Worm (Caenorhabditis elegans) whole organism, young adult: ENCODE measurements around the gene pygl-1.
"Not testable (repeated sequence)": the region's sequence is repeated elsewhere in the genome, so short reads cannot be mapped to it uniquely, and the experiment has no call there.

Source experiments
- D2030.7 ChIP-seq: fragments of 200-800 bp; sonication (Bioruptor generic); IDR thresholded peaks from 2 replicates; pipeline ENCODE4 v1.3.6; 2022; ENCODE audit warnings: missing genetic modification reagents, missing genetic modification characterization, missing compliant biosample characterization
- F23B12.7 ChIP-seq: sonication (generic microtip); optimal IDR thresholded peaks from 2 replicates; lab custom pipeline; 2017; ENCODE audit warnings: missing genetic modification characterization, mild to moderate bottlenecking, missing compliant biosample characterization, antibody characterized with exemption, moderate library complexity; ENCODE audit not compliant: insufficient read depth
- F33H1.4 ChIP-seq: fragments of 200-800 bp; sonication (Bioruptor generic); IDR thresholded peaks from 2 replicates; pipeline ENCODE4 v1.3.6; 2022; ENCODE audit warnings: missing genetic modification reagents, missing genetic modification characterization, missing compliant biosample characterization
- F39B2.1 ChIP-seq: fragments of 200-800 bp; sonication (Bioruptor generic); IDR thresholded peaks from 2 replicates; pipeline ENCODE4 v1.3.6; 2022; ENCODE audit warnings: missing genetic modification reagents, missing genetic modification characterization, missing compliant biosample characterization
- F52B5.7 ChIP-seq: sonication (generic microtip); optimal IDR thresholded peaks from 2 replicates; lab custom pipeline; 2016; ENCODE audit warnings: mild to moderate bottlenecking, missing genetic modification characterization, missing compliant biosample characterization
- T07F8.4 ChIP-seq: sonication (generic microtip); optimal IDR thresholded peaks from 2 replicates; lab custom pipeline; 2016; ENCODE audit warnings: mild to moderate bottlenecking, missing genetic modification characterization, moderate library complexity, missing compliant biosample characterization
- Y67H2A.10 ChIP-seq: fragments of 200-800 bp; sonication (Bioruptor generic); conservative IDR thresholded peaks from 2 replicates; pipeline ENCODE4 v1.3.6; 2022; ENCODE audit warnings: missing genetic modification reagents, missing genetic modification characterization, missing compliant biosample characterization
- akir-1 ChIP-seq: fragments of 200-800 bp; sonication (Bioruptor generic); optimal IDR thresholded peaks from 2 replicates; lab custom pipeline; 2018; ENCODE audit warnings: mild to moderate bottlenecking, missing genetic modification characterization, moderate library complexity, missing compliant biosample characterization
- aptf-3 ChIP-seq: fragments of 200-800 bp; sonication (Bioruptor generic); IDR thresholded peaks from 2 replicates; pipeline ENCODE4 v1.3.6; 2022; ENCODE audit warnings: missing genetic modification characterization, missing compliant biosample characterization
- atf-7 ChIP-seq: sonication (generic microtip); optimal IDR thresholded peaks from 2 replicates; lab custom pipeline; 2017; ENCODE audit warnings: mild to moderate bottlenecking, missing genetic modification characterization, missing compliant biosample characterization
- athp-1 ChIP-seq: sonication (generic microtip); optimal IDR thresholded peaks from 2 replicates; lab custom pipeline; 2017; ENCODE audit warnings: mild to moderate bottlenecking, missing genetic modification characterization, missing compliant biosample characterization
- attf-5 ChIP-seq: fragments of 200-800 bp; sonication (Bioruptor generic); optimal IDR thresholded peaks from 2 replicates; lab custom pipeline; 2018; ENCODE audit warnings: mild to moderate bottlenecking, missing genetic modification characterization, missing compliant biosample characterization
- cebp-1 ChIP-seq, 2 experiments: fragments of 200-800 bp in 1 of 2; sonication (Bioruptor generic) in 1 of 2; sonication (generic microtip) in 1 of 2; IDR thresholded peaks in 1 of 2; optimal IDR thresholded peaks in 1 of 2; 2 replicates each; pipeline versions ENCODE4 v1.3.6 to Lab custom; 2017 to 2022; ENCODE audit warnings: missing compliant biosample characterization in 2 of 2, missing genetic modification characterization in 2 of 2, mild to moderate bottlenecking in 1 of 2, missing genetic modification reagents in 1 of 2, moderate library complexity in 1 of 2
- ceh-40 ChIP-seq: fragments of 200-800 bp; sonication (Bioruptor generic); IDR thresholded peaks from 2 replicates; pipeline ENCODE4 v1.3.6; 2022; ENCODE audit warnings: missing genetic modification characterization, missing compliant biosample characterization
- ceh-79 ChIP-seq: sonication (generic microtip); optimal IDR thresholded peaks from 2 replicates; lab custom pipeline; 2017; ENCODE audit warnings: mild to moderate bottlenecking, missing genetic modification characterization, missing compliant biosample characterization
- egl-44 ChIP-seq: fragments of 200-800 bp; sonication (Bioruptor generic); IDR thresholded peaks from 2 replicates; pipeline ENCODE4 v1.3.6; 2022; ENCODE audit warnings: missing genetic modification reagents, missing genetic modification characterization, missing compliant biosample characterization
- egrh-3 ChIP-seq: fragments of 200-800 bp; sonication (Bioruptor generic); IDR thresholded peaks from 2 replicates; pipeline ENCODE4 v1.3.6; 2022; ENCODE audit warnings: missing genetic modification reagents, missing genetic modification characterization, missing compliant biosample characterization
- ets-4 ChIP-seq: fragments of 200-800 bp; sonication (Bioruptor generic); optimal IDR thresholded peaks from 2 replicates; lab custom pipeline; 2018; ENCODE audit warnings: mild to moderate bottlenecking, missing genetic modification characterization, missing compliant biosample characterization
- fkh-3 ChIP-seq: sonication (generic microtip); optimal IDR thresholded peaks from 2 replicates; lab custom pipeline; 2016; ENCODE audit warnings: mild to moderate bottlenecking, missing genetic modification characterization, missing compliant biosample characterization
- him-1 ChIP-seq: sonication (generic microtip); optimal IDR thresholded peaks from 2 replicates; lab custom pipeline; 2016; ENCODE audit warnings: missing genotype, missing genetic modification reagents, missing genetic modification characterization, missing compliant biosample characterization
- hmg-1.2 ChIP-seq: fragments of 200-800 bp; sonication (Bioruptor generic); IDR thresholded peaks from 2 replicates; pipeline ENCODE4 v1.3.6; 2022; ENCODE audit warnings: missing genetic modification reagents, missing genetic modification characterization, missing compliant biosample characterization
- let-607 ChIP-seq, 2 experiments: fragments of 200-800 bp in 1 of 2; sonication (Bioruptor generic) in 1 of 2; sonication (generic microtip) in 1 of 2; optimal IDR thresholded peaks; 2 replicates each; lab custom pipeline; 2016 to 2018; ENCODE audit warnings: mild to moderate bottlenecking in 2 of 2, missing compliant biosample characterization in 2 of 2, missing genetic modification characterization in 2 of 2, moderate library complexity in 2 of 2, missing genotype in 1 of 2
- lsl-1 ChIP-seq: fragments of 200-800 bp; sonication (Bioruptor generic); optimal IDR thresholded peaks from 2 replicates; lab custom pipeline; 2018; ENCODE audit warnings: mild to moderate bottlenecking, missing genetic modification characterization, moderate library complexity, missing compliant biosample characterization
- lsy-27 ChIP-seq: sonication (generic microtip); optimal IDR thresholded peaks from 2 replicates; lab custom pipeline; 2017; ENCODE audit warnings: missing genetic modification characterization, mild to moderate bottlenecking, missing compliant biosample characterization, antibody characterized with exemption, missing genotype, borderline replicate concordance; ENCODE audit not compliant: insufficient read depth
- madf-3 ChIP-seq: fragments of 200-800 bp; sonication (Bioruptor generic); IDR thresholded peaks from 2 replicates; pipeline ENCODE4 v1.3.6; 2022; ENCODE audit warnings: missing genetic modification reagents, missing genetic modification characterization, missing compliant biosample characterization
- madf-6 ChIP-seq: fragments of 200-800 bp; sonication (Bioruptor generic); IDR thresholded peaks from 2 replicates; pipeline ENCODE4 v1.3.6; 2022; ENCODE audit warnings: missing genetic modification reagents, missing genetic modification characterization, missing compliant biosample characterization
- nfyb-1 ChIP-seq: fragments of 200-800 bp; sonication (Bioruptor generic); IDR thresholded peaks from 2 replicates; pipeline ENCODE4 v1.3.6; 2022; ENCODE audit warnings: missing genetic modification reagents, missing genetic modification characterization, missing compliant biosample characterization
- nhr-27 ChIP-seq: fragments of 200-800 bp; sonication (Bioruptor generic); optimal IDR thresholded peaks from 2 replicates; lab custom pipeline; 2018; ENCODE audit warnings: mild to moderate bottlenecking, missing genetic modification characterization, moderate library complexity, missing compliant biosample characterization
- nhr-80 ChIP-seq: sonication (generic microtip); optimal IDR thresholded peaks from 2 replicates; lab custom pipeline; 2016; ENCODE audit warnings: missing genetic modification characterization, missing compliant biosample characterization
- nhr-90 ChIP-seq: sonication (generic microtip); optimal IDR thresholded peaks from 2 replicates; lab custom pipeline; 2016; ENCODE audit warnings: missing genotype, mild to moderate bottlenecking, missing genetic modification characterization, missing compliant biosample characterization
- pbrm-1 ChIP-seq: fragments of 200-800 bp; sonication (Bioruptor generic); IDR thresholded peaks from 2 replicates; pipeline ENCODE4 v1.3.6; 2022; ENCODE audit warnings: missing genetic modification reagents, missing genetic modification characterization, missing compliant biosample characterization
- rpc-1 ChIP-seq, 2 experiments: fragments of 150-350 bp in 1 of 2; sonication (generic microtip) in 1 of 2; optimal IDR thresholded peaks; 2 replicates each; lab custom pipeline; 2014 to 2018; ENCODE audit warnings: missing biosample characterization in 1 of 2, missing genetic modification characterization in 1 of 2, missing genetic modification reagents in 1 of 2, missing genotype in 1 of 2
- sdz-38 ChIP-seq: sonication (generic microtip); optimal IDR thresholded peaks from 2 replicates; lab custom pipeline; 2016; ENCODE audit warnings: missing genotype, missing genetic modification characterization, missing compliant biosample characterization
- snpc-3.4 ChIP-seq: sonication (generic microtip); optimal IDR thresholded peaks from 2 replicates; lab custom pipeline; 2017; ENCODE audit warnings: missing genetic modification characterization, mild to moderate bottlenecking, missing compliant biosample characterization, antibody characterized with exemption, moderate library complexity, missing genotype, missing genetic modification reagents
- tbx-9 ChIP-seq: sonication (generic microtip); optimal IDR thresholded peaks from 2 replicates; lab custom pipeline; 2016; ENCODE audit warnings: borderline replicate concordance, missing genetic modification characterization, inconsistent platforms, missing compliant biosample characterization
- unc-130 ChIP-seq: sonication (generic microtip); optimal IDR thresholded peaks from 2 replicates; lab custom pipeline; 2016; ENCODE audit warnings: missing genetic modification reagents, missing genetic modification characterization, missing compliant biosample characterization
- ztf-22 ChIP-seq: fragments of 200-800 bp; sonication (Bioruptor generic); optimal IDR thresholded peaks from 2 replicates; lab custom pipeline; 2018; ENCODE audit warnings: mild to moderate bottlenecking, missing genetic modification characterization, moderate library complexity, missing compliant biosample characterization
- ztf-26 ChIP-seq: sonication (generic microtip); optimal IDR thresholded peaks from 2 replicates; lab custom pipeline; 2017; ENCODE audit warnings: missing genetic modification characterization, missing compliant biosample characterization

Gene pygl-1

DNA sequence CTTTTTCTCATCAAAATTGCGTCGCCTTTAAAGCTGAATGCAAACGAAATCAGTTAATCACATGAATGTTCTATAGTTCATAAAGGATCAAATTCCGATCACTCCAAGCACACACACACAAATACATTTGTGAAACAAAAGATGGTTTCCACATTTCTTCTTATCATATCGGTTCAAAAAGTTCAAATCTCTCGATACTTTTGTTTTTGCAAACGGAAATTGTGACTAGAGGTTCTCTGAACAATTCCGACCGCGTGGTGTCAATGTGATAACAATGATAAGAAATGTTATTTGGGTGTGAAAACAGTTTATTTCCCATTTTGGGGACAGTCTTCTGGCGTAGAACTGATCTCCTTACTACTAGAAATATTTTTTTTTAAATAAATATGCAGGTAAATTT is 38.0 kb downstream of the pygl-1 start (continued):
- TF ChIP-seq fkh-3 (no peak), ceh-79 (tag; lab: Kevin White, UChicago) (no peak)

DNA sequence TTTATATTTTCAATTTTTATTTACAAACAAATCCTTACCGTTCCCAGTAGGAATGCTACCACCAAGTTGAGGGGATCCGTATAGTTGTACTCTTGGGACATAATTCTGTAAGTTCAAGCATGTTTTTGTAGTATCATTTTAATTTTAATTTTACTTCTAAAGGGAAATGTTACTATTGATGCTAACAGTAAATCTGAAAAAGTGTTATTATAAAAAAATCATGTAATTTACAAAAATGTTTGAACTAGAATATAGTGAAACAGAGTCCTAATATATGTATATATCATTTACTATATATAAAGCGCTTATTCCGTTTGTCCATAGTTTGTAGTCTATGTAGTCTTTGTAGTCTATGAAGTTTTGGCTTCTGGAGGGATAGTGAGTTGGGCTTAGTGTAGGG is 41.8 kb downstream of the pygl-1 start, which contains the start of gene srx-93:
Gene srx-93 (minus strand): TSS at position 101 of the 400 bp plus-strand sequence.
- TF ChIP-seq lsl-1 (GFP tag; lab: Kevin White, UChicago); athp-1 (tag; lab: Kevin White, UChicago); cebp-1 (GFP tag; IDR thresholded peaks at IDR 0.05; lab: Robert Waterston, UW); cebp-1 (tag; optimal IDR thresholded peaks at IDR 0.05; lab: Kevin White, UChicago): not testable (repeated sequence)

DNA sequence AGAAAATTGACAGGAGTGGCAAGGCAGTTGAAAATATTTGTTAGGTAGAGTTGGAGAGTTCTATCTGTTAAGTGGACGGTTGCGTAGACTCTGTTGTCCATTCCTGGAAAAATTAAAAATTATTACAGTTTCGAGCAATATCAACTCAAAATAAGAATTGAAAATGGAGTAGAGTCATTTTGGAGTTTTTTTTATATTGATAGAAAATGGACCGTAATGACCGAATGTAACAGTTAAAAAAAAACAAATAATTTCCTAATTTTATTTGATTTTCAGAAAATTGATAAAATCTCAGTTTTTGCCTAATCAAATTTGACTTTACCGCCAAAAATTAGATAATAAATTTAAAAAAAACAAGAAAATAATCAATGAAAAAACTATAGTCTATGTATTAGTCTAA is 48.1 kb downstream of the pygl-1 start, which contains the start of gene F59B1.4:
Gene F59B1.4 (minus strand): TSS at position 101 of the 400 bp plus-strand sequence.
- no peak for TF ChIP-seq D2030.7
- TF ChIP-seq F52B5.7 (tag; lab: Kevin White, UChicago), result no peak
- no peak for TF ChIP-seq rpc-1 (optimal IDR thresholded peaks at IDR 0.05; lab: Kevin White, UChicago)
- TF ChIP-seq rpc-1 (tag; optimal IDR thresholded peaks at IDR 0.05; lab: Kevin White, UChicago), result no peak
- no peak for TF ChIP-seq F33H1.4 (GFP tag; lab: Robert Waterston, UW)
- TF ChIP-seq egrh-3 (GFP tag; lab: Robert Waterston, UW), result no peak
- no peak for TF ChIP-seq aptf-3 (GFP tag; lab: Robert Waterston, UW)
- TF ChIP-seq egl-44 (GFP tag; lab: Robert Waterston, UW), result no peak
- TF ChIP-seq pbrm-1 (GFP tag; lab: Robert Waterston, UW), result no peak
- no peak for TF ChIP-seq him-1 (tag; lab: Kevin White, UChicago)
- no peak for TF ChIP-seq nhr-90
- no peak for TF ChIP-seq lsy-27 (tag; lab: Kevin White, UChicago)
- no peak for TF ChIP-seq nhr-27 (tag; lab: Kevin White, UChicago)
- TF ChIP-seq ceh-40 (GFP tag; lab: Robert Waterston, UW), result no peak
- TF ChIP-seq unc-130, result no peak
- no peak for TF ChIP-seq snpc-3.4 (tag; lab: Kevin White, UChicago)
- TF ChIP-seq hmg-1.2 (GFP tag; lab: Robert Waterston, UW), result no peak
- no peak for TF ChIP-seq ztf-26
- no peak for TF ChIP-seq attf-5 (GFP tag; lab: Kevin White, UChicago)

DNA sequence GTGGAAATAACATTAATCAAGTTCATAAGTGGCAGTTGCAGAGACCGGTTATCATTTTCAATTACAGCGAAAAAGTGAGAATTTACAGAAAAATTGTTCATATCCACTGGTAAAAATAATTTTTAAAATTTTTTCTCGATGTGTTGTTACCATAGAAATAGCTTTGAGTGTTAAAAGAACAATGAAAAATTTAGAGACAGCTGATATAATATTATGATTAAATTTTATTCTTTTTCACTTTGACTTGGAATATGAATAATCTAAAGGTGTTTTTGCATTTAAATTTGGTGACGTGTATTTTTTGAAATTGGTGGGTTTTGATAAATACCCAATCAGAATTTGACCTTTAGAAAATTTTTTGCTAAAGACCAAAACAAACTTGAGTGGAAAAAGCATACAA is 52.8 kb downstream of the pygl-1 start, which contains the start of gene F59B1.6:
Gene F59B1.6 (minus strand): TSS at position 101 of the 400 bp plus-strand sequence.
- TF ChIP-seq ets-4 (GFP tag; lab: Kevin White, UChicago), result no peak
- TF ChIP-seq, all 124 proteins: peak for 0

DNA sequence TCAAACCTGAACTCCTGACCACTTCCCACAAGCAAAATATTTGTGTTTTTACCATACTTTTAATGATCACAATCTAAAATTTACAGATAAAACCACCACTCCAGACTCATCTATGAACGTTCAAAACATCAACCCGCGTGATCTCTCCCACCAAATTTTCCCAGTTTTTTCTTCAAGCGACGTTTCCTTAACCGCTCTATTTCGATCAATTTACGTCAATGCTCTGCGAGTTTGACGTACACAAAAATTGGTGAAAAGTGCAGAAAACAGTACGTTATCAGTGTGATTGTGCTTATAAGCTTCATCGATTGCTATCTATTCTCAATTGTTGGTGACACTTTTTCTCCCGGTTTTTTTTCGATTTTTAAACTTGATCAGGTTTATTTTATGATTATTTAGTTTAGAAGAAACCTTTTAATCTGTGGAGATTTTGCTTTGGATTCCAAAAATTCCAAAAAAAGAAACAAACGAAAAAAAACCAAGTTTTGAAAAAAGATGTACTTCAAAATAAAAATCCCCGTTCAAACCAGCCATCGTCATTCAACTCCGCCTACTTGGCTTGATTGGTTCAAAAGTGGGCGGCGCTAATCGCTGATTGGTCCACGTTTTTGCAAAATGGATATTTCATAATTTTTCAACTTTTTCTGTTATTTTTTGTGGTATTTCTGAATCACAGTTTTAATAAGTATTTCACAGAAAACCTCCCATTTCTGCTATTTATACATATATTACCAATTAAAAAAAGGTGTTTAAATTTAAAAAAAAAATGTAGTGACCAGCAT is 53.6 kb downstream of the pygl-1 start:
- no peak for TF ChIP-seq F39B2.1 (GFP tag; lab: Robert Waterston, UW)
- peak; percentile 56 for TF ChIP-seq atf-7 (tag; lab: Kevin White, UChicago)
- no peak for TF ChIP-seq Y67H2A.10 (GFP tag; lab: Robert Waterston, UW)
- no peak for TF ChIP-seq cebp-1 (GFP tag; IDR thresholded peaks at IDR 0.05; lab: Robert Waterston, UW)
- TF ChIP-seq cebp-1 (tag; optimal IDR thresholded peaks at IDR 0.05; lab: Kevin White, UChicago), result no peak
- TF ChIP-seq nfyb-1, result no peak
- TF ChIP-seq tbx-9, result no peak
- peak; percentile 36 for TF ChIP-seq ztf-22 (GFP tag; lab: Kevin White, UChicago)
- TF ChIP-seq egrh-3 (GFP tag; lab: Robert Waterston, UW), result no peak
- TF ChIP-seq nhr-80 (tag; lab: Kevin White, UChicago), result peak; percentile 77
- no peak for TF ChIP-seq sdz-38
- TF ChIP-seq F23B12.7 (tag; lab: Kevin White, UChicago), result no peak
- peak; percentile 45; the same call in 1 of the 2 replicates for TF ChIP-seq egl-44 (GFP tag; lab: Robert Waterston, UW)
- TF ChIP-seq let-607 (tag; optimal IDR thresholded peaks at IDR 0.05; lab: Kevin White, UChicago), result peak in 1 of 2 experiments; percentile 19
- TF ChIP-seq hmg-1.2 (GFP tag; lab: Robert Waterston, UW), result no peak
- no peak for TF ChIP-seq T07F8.4 (tag; lab: Kevin White, UChicago)
- no peak for TF ChIP-seq akir-1 (GFP tag; lab: Kevin White, UChicago)
- TF ChIP-seq madf-3 (GFP tag; lab: Robert Waterston, UW), result no peak
- TF ChIP-seq madf-6, result no peak
